Fruit fly (Drosophila melanogaster): ENCODE results near the gene stx.

Gene stx

dm6 chrX:10717869-10718268 is 26.9 kb downstream of the stx start (continued):
- no peak for TF ChIP-seq CG17186 (GFP tag; optimal IDR thresholded peaks at IDR 0.05)
- no peak for TF ChIP-seq fd3F (GFP tag; optimal IDR thresholded peaks at IDR 0.05)
- TF ChIP-seq CG10543 (GFP tag; optimal IDR thresholded peaks at IDR 0.05), result no peak
- no peak for TF ChIP-seq CG1602 (GFP tag; optimal IDR thresholded peaks at IDR 0.05)
- TF ChIP-seq CG4404 (GFP tag; IDR thresholded peaks at IDR 0.05), result no peak
- peak; percentile 42 for TF ChIP-seq Fer3 (tag; optimal IDR thresholded peaks at IDR 0.05)
- TF ChIP-seq slou (GFP tag; optimal IDR thresholded peaks at IDR 0.05), result no peak
- no peak for TF ChIP-seq jumu (GFP tag; optimal IDR thresholded peaks at IDR 0.05)
- TF ChIP-seq CG12236 (GFP tag; optimal IDR thresholded peaks at IDR 0.05), result no peak
- TF ChIP-seq CG18599 (GFP tag; optimal IDR thresholded peaks at IDR 0.05), result peak; percentile 28
- TF ChIP-seq dmrt11E (tag; optimal IDR thresholded peaks at IDR 0.05), result no peak
- no peak for TF ChIP-seq Ravus (GFP tag; IDR thresholded peaks at IDR 0.05)
- TF ChIP-seq tll (GFP tag; optimal IDR thresholded peaks at IDR 0.05), result no peak
- 0 out of 3 replicates have a peak, but pooled peaks have one; percentile 32 for TF ChIP-seq Mrtf (GFP tag; IDR thresholded peaks at IDR 0.05)
- no peak for TF ChIP-seq bbx (GFP tag; IDR thresholded peaks at IDR 0.05; ENCODE audit: partially characterized antibody)
- TF ChIP-seq br (optimal IDR thresholded peaks at IDR 0.05), result no peak
- no peak for TF ChIP-seq Ets97D (GFP tag; optimal IDR thresholded peaks at IDR 0.05)
- 0 out of 2 replicates have a peak, but pooled peaks have one; percentile 25 for TF ChIP-seq slbo (GFP tag; IDR thresholded peaks at IDR 0.05)
- no peak for TF ChIP-seq CG12769 (tag; optimal IDR thresholded peaks at IDR 0.05)
- no peak for TF ChIP-seq MTF-1 (GFP tag; optimal IDR thresholded peaks at IDR 0.05; ENCODE audit: borderline replicate concordance)
- TF ChIP-seq CG1529 (GFP tag; optimal IDR thresholded peaks at IDR 0.05), result no peak
- no peak for TF ChIP-seq pros (GFP tag; optimal IDR thresholded peaks at IDR 0.05)
- TF ChIP-seq CG1792 (GFP tag; optimal IDR thresholded peaks at IDR 0.05), result no peak
- TF ChIP-seq corto (GFP tag; optimal IDR thresholded peaks at IDR 0.05), result no peak
- no peak for TF ChIP-seq eyg (GFP tag; optimal IDR thresholded peaks at IDR 0.05)
- TF ChIP-seq en (GFP tag; optimal IDR thresholded peaks at IDR 0.05), result no peak
- TF ChIP-seq Pdp1 (GFP tag; optimal IDR thresholded peaks at IDR 0.05), result no peak
- TF ChIP-seq CG7357 (GFP tag; IDR thresholded peaks at IDR 0.05), result peak; percentile 50; the same call in 1 of the 3 replicates
- TF ChIP-seq nau (GFP tag; optimal IDR thresholded peaks at IDR 0.05), result peak; percentile 6
- peak; percentile 31 for TF ChIP-seq Hr3 (GFP tag; optimal IDR thresholded peaks at IDR 0.05)
- no peak for TF ChIP-seq mld (GFP tag; IDR thresholded peaks at IDR 0.05; ENCODE audit: partially characterized antibody)
- TF ChIP-seq CkIIα-i1 (GFP tag; IDR thresholded peaks at IDR 0.05), result no peak
- TF ChIP-seq disco-r (GFP tag; optimal IDR thresholded peaks at IDR 0.05), result no peak
- no peak for TF ChIP-seq zfh2 (GFP tag; optimal IDR thresholded peaks at IDR 0.05)
- no peak for TF ChIP-seq GATAe (GFP tag; conservative IDR thresholded peaks at IDR 0.05)
- TF ChIP-seq sug (tag; optimal IDR thresholded peaks at IDR 0.05), result no peak
- 0 out of 3 replicates have a peak, but pooled peaks have one; percentile 22 for TF ChIP-seq tgo (GFP tag; IDR thresholded peaks at IDR 0.05)
- TF ChIP-seq dati (GFP tag; IDR thresholded peaks at IDR 0.05), result no peak
- no peak for TF ChIP-seq Hmx (GFP tag; optimal IDR thresholded peaks at IDR 0.05)
- TF ChIP-seq CG13424 (tag; optimal IDR thresholded peaks at IDR 0.05), result peak; percentile 41
- peak; percentile 32 for TF ChIP-seq nmo (GFP tag; optimal IDR thresholded peaks at IDR 0.05)
- TF ChIP-seq Dad (GFP tag; optimal IDR thresholded peaks at IDR 0.05), result no peak
- TF ChIP-seq Dfd (GFP tag; optimal IDR thresholded peaks at IDR 0.05), result no peak
- TF ChIP-seq ase (GFP tag; IDR thresholded peaks at IDR 0.05), result peak; percentile 23; the same call in 2 of the 3 replicates
- peak; percentile 84 for TF ChIP-seq Med (GFP tag)
- peak; percentile 63 for TF ChIP-seq Drgx (GFP tag; IDR thresholded peaks at IDR 0.05)
- TF ChIP-seq H2.0 (GFP tag; IDR thresholded peaks at IDR 0.05), result 0 out of 2 replicates have a peak, but pooled peaks have one; percentile 6
- TF ChIP-seq az2 (GFP tag; optimal IDR thresholded peaks at IDR 0.05), result peak; percentile 21
- TF ChIP-seq CG2199 (GFP tag; IDR thresholded peaks at IDR 0.05), result no peak
- no peak for TF ChIP-seq CG6254 (GFP tag; optimal IDR thresholded peaks at IDR 0.05)
- 0 out of 2 replicates have a peak, but pooled peaks have one; percentile 16 for TF ChIP-seq Awh (GFP tag; IDR thresholded peaks at IDR 0.05)

All from whole organism, embryonic.